Fruit fly (Drosophila melanogaster): ENCODE measurements around the gene Sdr.

The Sdr gene

dm6 chr3R:14894783-14894883 lies 23.8 kb upstream of the Sdr start, which contains the start of gene CG14860:
Gene CG14860 (plus strand): TSS chr3R:14894784.
- TF ChIP-seq psq (optimal IDR thresholded peaks at IDR 0.05): no peak
- TF ChIP-seq insv (optimal IDR thresholded peaks at IDR 0.05): no peak
- TF ChIP-seq ttk (optimal IDR thresholded peaks at IDR 0.05): no peak
- no peak for TF ChIP-seq h (optimal IDR thresholded peaks at IDR 0.05)
- no peak for TF ChIP-seq Sin3A (optimal IDR thresholded peaks at IDR 0.05)
- no peak for TF ChIP-seq Myc (optimal IDR thresholded peaks at IDR 0.05)

- TF ChIP-seq Sin3A (optimal IDR thresholded peaks at IDR 0.05) (no peak), ttk (optimal IDR thresholded peaks at IDR 0.05) (no peak), insv (optimal IDR thresholded peaks at IDR 0.05) (no peak), Myc (optimal IDR thresholded peaks at IDR 0.05) (no peak), h (optimal IDR thresholded peaks at IDR 0.05) (no peak), psq (optimal IDR thresholded peaks at IDR 0.05) (no peak)
Measured at dm6 chr3R:14898280-14898756, 20.1 kb upstream of the Sdr start, which contains the start of the genes Nup93-2 and CG3817. Gene Nup93-2 (minus strand): TSS chr3R:14898372. Gene CG3817 (plus strand): TSS chr3R:14898739.

- no peak for TF ChIP-seq Myc (optimal IDR thresholded peaks at IDR 0.05)
- no peak for TF ChIP-seq h (optimal IDR thresholded peaks at IDR 0.05)
- no peak for TF ChIP-seq ttk (optimal IDR thresholded peaks at IDR 0.05)
- no peak for TF ChIP-seq insv (optimal IDR thresholded peaks at IDR 0.05)
- TF ChIP-seq psq (optimal IDR thresholded peaks at IDR 0.05): no peak
- TF ChIP-seq Sin3A (optimal IDR thresholded peaks at IDR 0.05): no peak
Measured at dm6 chr3R:14900177-14900576, 18.3 kb upstream of the Sdr start, which contains the start of gene VhaPPA1-2. Gene VhaPPA1-2 (minus strand): TSS chr3R:14900277.

dm6 chr3R:14901408-14902352 lies 16.7 kb upstream of the Sdr start, which contains the start of gene RpS5b:
Gene RpS5b (minus strand): TSS chr3R:14901563.
- TF ChIP-seq ttk (optimal IDR thresholded peaks at IDR 0.05): no peak
- no peak for TF ChIP-seq Myc (optimal IDR thresholded peaks at IDR 0.05)
- TF ChIP-seq Sin3A (optimal IDR thresholded peaks at IDR 0.05): no peak
- TF ChIP-seq h (optimal IDR thresholded peaks at IDR 0.05): no peak
- TF ChIP-seq psq (optimal IDR thresholded peaks at IDR 0.05): no peak
- TF ChIP-seq insv (optimal IDR thresholded peaks at IDR 0.05): no peak

- TF ChIP-seq ttk (optimal IDR thresholded peaks at IDR 0.05): no peak
- TF ChIP-seq psq (optimal IDR thresholded peaks at IDR 0.05): peak; percentile 92
Measured at dm6 chr3R:14903837-14904431, 14.5 kb upstream of the Sdr start, which contains the start of gene VhaPPA1-1. Gene VhaPPA1-1 (minus strand): TSS chr3R:14904061.

dm6 chr3R:14912449-14912987 lies 5.9 kb upstream of the Sdr start:
- no peak for TF ChIP-seq insv (optimal IDR thresholded peaks at IDR 0.05)
- TF ChIP-seq Myc (optimal IDR thresholded peaks at IDR 0.05): no peak
- TF ChIP-seq ttk (optimal IDR thresholded peaks at IDR 0.05): no peak
- TF ChIP-seq psq (optimal IDR thresholded peaks at IDR 0.05): no peak
- TF ChIP-seq Sin3A (optimal IDR thresholded peaks at IDR 0.05): no peak
- TF ChIP-seq h (optimal IDR thresholded peaks at IDR 0.05): no peak

- TF ChIP-seq insv (optimal IDR thresholded peaks at IDR 0.05) (no peak), ttk (optimal IDR thresholded peaks at IDR 0.05) (no peak), psq (optimal IDR thresholded peaks at IDR 0.05) (no peak), Sin3A (optimal IDR thresholded peaks at IDR 0.05) (no peak), h (optimal IDR thresholded peaks at IDR 0.05) (no peak), Myc (optimal IDR thresholded peaks at IDR 0.05) (no peak)
Measured at dm6 chr3R:14965285-14965684, 46.9 kb downstream of the Sdr start.

Measured in Kc167 (cell line).